Worm (Caenorhabditis elegans) whole organism, L1 larva: ENCODE results near the gene Y37A1B.4.

Source experiments
- Y116A8C.19 ChIP-seq: sonication (generic microtip); optimal IDR thresholded peaks from 2 replicates; lab custom pipeline; 2016; ENCODE audit warnings: missing compliant biosample characterization, missing genetic modification characterization, borderline replicate concordance
- aha-1 ChIP-seq: fragments of 150-350 bp; optimal IDR thresholded peaks from 2 replicates; lab custom pipeline; 2014; ENCODE audit warnings: missing biosample characterization, missing genetic modification characterization
- alr-1 ChIP-seq: fragments of 200-800 bp; sonication (Bioruptor generic); optimal IDR thresholded peaks from 2 replicates; lab custom pipeline; 2018; ENCODE audit warnings: borderline replicate concordance, mild to moderate bottlenecking, missing genetic modification characterization, missing compliant biosample characterization
- aly-2 ChIP-seq: fragments of 150-350 bp; optimal IDR thresholded peaks from 2 replicates; lab custom pipeline; 2014; ENCODE audit warnings: missing biosample characterization, missing genetic modification characterization
- ceh-63 ChIP-seq: fragments of 200-800 bp; sonication (Bioruptor generic); optimal IDR thresholded peaks from 2 replicates; lab custom pipeline; 2018; ENCODE audit warnings: mild to moderate bottlenecking, missing genetic modification characterization, missing compliant biosample characterization
- ceh-82 ChIP-seq, 3 experiments: fragments of 150-350 bp in 1 of 3; sonication (generic microtip) in 2 of 3; optimal IDR thresholded peaks; 2 replicates each; lab custom pipeline; 2014 to 2017; ENCODE audit warnings: missing biosample characterization in 3 of 3, missing genetic modification characterization in 3 of 3
- dsc-1 ChIP-seq: sonication (generic microtip); optimal IDR thresholded peaks from 2 replicates; lab custom pipeline; 2016; ENCODE audit warnings: mild to moderate bottlenecking, missing genetic modification characterization, missing compliant biosample characterization
- efl-1 ChIP-seq, 4 experiments: fragments of 150-350 bp; optimal IDR thresholded peaks in 3 of 4; peaks in 1 of 4; 1 replicate in 1 of 4; 2 replicates in 3 of 4; lab custom pipeline; 2014; ENCODE audit warnings: missing biosample characterization in 2 of 4, missing genetic modification characterization in 2 of 4, missing genetic modification reagents in 2 of 4
- efl-3 ChIP-seq: fragments of 200-800 bp; sonication (Bioruptor generic); optimal IDR thresholded peaks from 2 replicates; lab custom pipeline; 2018; ENCODE audit warnings: mild to moderate bottlenecking, missing genetic modification characterization, missing compliant biosample characterization
- egl-13 ChIP-seq: sonication (generic microtip); optimal IDR thresholded peaks from 2 replicates; lab custom pipeline; 2016; ENCODE audit warnings: missing genotype, missing genetic modification reagents, missing genetic modification characterization, missing compliant biosample characterization
- egl-27 ChIP-seq, 2 experiments: fragments of 150-350 bp in 1 of 2; sonication (generic microtip); optimal IDR thresholded peaks; 3 replicates each; lab custom pipeline; 2017 to 2018; ENCODE audit warnings: missing biosample characterization in 2 of 2, missing genetic modification characterization in 2 of 2, missing genetic modification reagents in 2 of 2
- elt-2 ChIP-seq: sonication (generic microtip); optimal IDR thresholded peaks from 2 replicates; lab custom pipeline; 2016; ENCODE audit warnings: missing genetic modification characterization, mild to moderate bottlenecking, inconsistent platforms, missing compliant biosample characterization, missing genetic modification reagents
- ets-5 ChIP-seq: fragments of 200-800 bp; sonication (Bioruptor generic); IDR thresholded peaks from 2 replicates; pipeline ENCODE4 v1.3.6; 2022; ENCODE audit warnings: missing genetic modification characterization, missing compliant biosample characterization
- fkh-4 ChIP-seq: sonication (generic microtip); optimal IDR thresholded peaks from 2 replicates; lab custom pipeline; 2016; ENCODE audit warnings: missing compliant biosample characterization, missing genetic modification characterization, borderline replicate concordance
- fkh-8 ChIP-seq: sonication (generic microtip); optimal IDR thresholded peaks from 2 replicates; lab custom pipeline; 2016; ENCODE audit warnings: mild to moderate bottlenecking, missing genetic modification characterization, missing compliant biosample characterization
- hlh-4 ChIP-seq: sonication (generic microtip); optimal IDR thresholded peaks from 2 replicates; lab custom pipeline; 2016; ENCODE audit warnings: mild to moderate bottlenecking, missing genetic modification characterization, missing compliant biosample characterization
- hpl-2 ChIP-seq: fragments of 150-350 bp; optimal IDR thresholded peaks from 2 replicates; lab custom pipeline; 2014; ENCODE audit warnings: missing biosample characterization, missing genetic modification reagents, missing genetic modification characterization
- irx-1 ChIP-seq: sonication (generic microtip); optimal IDR thresholded peaks from 2 replicates; lab custom pipeline; 2016; ENCODE audit warnings: missing genetic modification characterization, missing compliant biosample characterization
- isw-1 ChIP-seq: fragments of 200-800 bp; sonication (Bioruptor generic); IDR thresholded peaks from 2 replicates; pipeline ENCODE4 v1.3.6; 2022; ENCODE audit warnings: missing genetic modification characterization, missing compliant biosample characterization
- jun-1 ChIP-seq: fragments of 150-350 bp; optimal IDR thresholded peaks from 2 replicates; lab custom pipeline; 2014; ENCODE audit warnings: missing biosample characterization, missing genetic modification reagents, missing genetic modification characterization
- lin-13 ChIP-seq: fragments of 150-350 bp; optimal IDR thresholded peaks from 2 replicates; lab custom pipeline; 2014; ENCODE audit warnings: missing biosample characterization, missing genetic modification reagents, missing genetic modification characterization
- lin-35 ChIP-seq, 2 experiments: fragments of 150-350 bp; optimal IDR thresholded peaks; 2 replicates each; lab custom pipeline; 2014; ENCODE audit warnings: missing biosample characterization in 2 of 2, missing genetic modification characterization in 2 of 2, missing genetic modification reagents in 2 of 2
- mdl-1 ChIP-seq, 2 experiments: fragments of 150-350 bp; optimal IDR thresholded peaks; 2 replicates each; lab custom pipeline; 2014 to 2017; ENCODE audit warnings: missing biosample characterization in 2 of 2, missing genetic modification characterization in 2 of 2, inconsistent platforms in 1 of 2
- mef-2 ChIP-seq: fragments of 150-350 bp; optimal IDR thresholded peaks from 2 replicates; lab custom pipeline; 2014; ENCODE audit warnings: missing biosample characterization, missing genetic modification characterization
- mep-1 ChIP-seq: fragments of 150-350 bp; optimal IDR thresholded peaks from 2 replicates; lab custom pipeline; 2014; ENCODE audit warnings: missing biosample characterization, missing genetic modification characterization
- nhr-11 ChIP-seq: fragments of 150-350 bp; optimal IDR thresholded peaks from 2 replicates; lab custom pipeline; 2014; ENCODE audit warnings: missing biosample characterization, missing genetic modification characterization
- nhr-12 ChIP-seq: sonication (generic microtip); optimal IDR thresholded peaks from 2 replicates; lab custom pipeline; 2017; ENCODE audit warnings: missing biosample characterization, missing genetic modification characterization
- nhr-19 ChIP-seq: fragments of 200-800 bp; sonication (Bioruptor generic); conservative IDR thresholded peaks from 2 replicates; pipeline ENCODE4 v1.3.6; 2022; ENCODE audit warnings: missing genetic modification characterization, missing compliant biosample characterization
- nhr-237 ChIP-seq: fragments of 150-350 bp; optimal IDR thresholded peaks from 2 replicates; lab custom pipeline; 2014; ENCODE audit warnings: missing biosample characterization, missing genetic modification characterization
- nhr-28 ChIP-seq: fragments of 150-350 bp; optimal IDR thresholded peaks from 2 replicates; lab custom pipeline; 2014; ENCODE audit warnings: missing biosample characterization, missing genetic modification characterization
- nhr-71 ChIP-seq: sonication (generic microtip); optimal IDR thresholded peaks from 2 replicates; lab custom pipeline; 2016; ENCODE audit warnings: mild to moderate bottlenecking, missing genetic modification characterization, moderate library complexity, missing compliant biosample characterization
- nhr-84 ChIP-seq: sonication (generic microtip); optimal IDR thresholded peaks from 2 replicates; lab custom pipeline; 2017; ENCODE audit warnings: missing biosample characterization, missing genetic modification characterization
- pag-3 ChIP-seq: sonication (generic microtip); optimal IDR thresholded peaks from 2 replicates; lab custom pipeline; 2017; ENCODE audit warnings: missing genetic modification characterization, mild to moderate bottlenecking, missing compliant biosample characterization, antibody characterized with exemption, borderline replicate concordance; ENCODE audit not compliant: insufficient read depth
- pax-3 ChIP-seq: fragments of 200-800 bp; sonication (Bioruptor generic); optimal IDR thresholded peaks from 2 replicates; lab custom pipeline; 2018; ENCODE audit warnings: mild to moderate bottlenecking, missing genetic modification characterization, moderate library complexity, missing compliant biosample characterization
- snpc-4 ChIP-seq: fragments of 150-350 bp; optimal IDR thresholded peaks from 2 replicates; lab custom pipeline; 2014; ENCODE audit warnings: missing biosample characterization, missing genetic modification characterization
- snu-23 ChIP-seq: sonication (generic microtip); optimal IDR thresholded peaks from 2 replicates; lab custom pipeline; 2016; ENCODE audit warnings: missing genetic modification characterization, missing compliant biosample characterization
- sox-4 ChIP-seq: sonication (generic microtip); optimal IDR thresholded peaks from 2 replicates; lab custom pipeline; 2016; ENCODE audit warnings: missing genetic modification characterization, missing compliant biosample characterization
- sup-37 ChIP-seq: fragments of 200-800 bp; sonication (Bioruptor generic); optimal IDR thresholded peaks from 2 replicates; lab custom pipeline; 2018; ENCODE audit warnings: mild to moderate bottlenecking, missing genetic modification characterization, missing compliant biosample characterization
- tbx-2 ChIP-seq: sonication (generic microtip); optimal IDR thresholded peaks from 2 replicates; lab custom pipeline; 2016; ENCODE audit warnings: missing genetic modification characterization, missing compliant biosample characterization
- unc-98 ChIP-seq: fragments of 200-800 bp; sonication (Bioruptor generic); IDR thresholded peaks from 2 replicates; pipeline ENCODE4 v1.3.6; 2022; ENCODE audit warnings: missing genetic modification characterization, missing compliant biosample characterization
- zip-4 ChIP-seq: fragments of 200-800 bp; sonication (Bioruptor generic); optimal IDR thresholded peaks from 2 replicates; lab custom pipeline; 2018; ENCODE audit warnings: mild to moderate bottlenecking, missing genetic modification characterization, moderate library complexity, missing compliant biosample characterization
- ztf-4 ChIP-seq: fragments of 150-350 bp; optimal IDR thresholded peaks from 2 replicates; lab custom pipeline; 2014; ENCODE audit warnings: missing biosample characterization, missing genetic modification characterization

Y37A1B.4 gene

DNA sequence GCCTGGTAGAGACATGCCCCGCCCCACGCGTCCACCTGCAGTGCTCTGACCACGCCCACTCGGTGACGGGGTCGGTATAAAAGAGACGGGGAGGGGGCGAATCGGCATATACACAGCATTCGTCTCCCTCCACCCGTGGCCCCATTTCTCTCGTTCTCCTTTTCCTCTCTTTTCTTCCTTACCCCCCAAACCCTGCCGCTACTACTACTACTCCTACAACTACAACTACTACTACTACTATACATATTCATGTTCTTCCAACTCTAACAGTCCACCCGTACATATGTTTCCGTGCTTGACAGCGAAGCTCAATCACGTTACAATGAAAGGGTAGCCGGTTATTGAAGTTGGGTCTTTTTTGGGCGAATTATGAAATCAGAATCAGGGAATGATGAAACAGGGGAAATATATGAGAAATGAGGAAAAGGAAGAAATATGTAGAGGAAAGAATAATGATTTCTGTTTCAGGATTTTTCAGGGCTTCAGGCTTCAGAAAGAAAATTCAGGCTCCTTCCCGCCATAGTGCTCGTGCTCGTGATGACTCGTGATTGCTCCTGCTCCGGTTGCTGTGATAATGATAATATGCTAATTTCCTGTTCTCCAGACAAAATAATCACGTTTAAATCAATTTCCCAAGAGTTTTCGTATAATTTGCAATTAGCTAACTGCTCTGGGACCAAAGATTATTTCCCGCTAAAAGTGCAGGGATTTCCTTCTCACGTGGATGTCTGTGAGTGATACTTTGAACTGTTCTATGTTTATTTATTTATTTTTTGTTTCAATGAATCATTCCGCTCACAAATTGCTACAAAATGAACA lies 26.6 kb downstream of the Y37A1B.4 start (continued):
- TF ChIP-seq aha-1 (tag; lab: Kevin White, UChicago) (peak; percentile 38), isw-1 (GFP tag; lab: Robert Waterston, UW) (no peak; the same call in 1 of the 2 replicates), nhr-12 (tag; lab: Kevin White, UChicago) (peak; percentile 59), fkh-4 (tag; lab: Kevin White, UChicago) (no peak), sup-37 (GFP tag; lab: Kevin White, UChicago) (peak; percentile 64), egl-13 (tag; lab: Kevin White, UChicago) (peak; percentile 79), dsc-1 (peak; percentile 81), pag-3 (tag; lab: Kevin White, UChicago) (no peak), egl-27 (tag; optimal IDR thresholded peaks at IDR 0.05; lab: Kevin White, UChicago) (no peak), mep-1 (tag; lab: Kevin White, UChicago) (peak; percentile 89), tbx-2 (tag; lab: Kevin White, UChicago) (peak; percentile 75), pax-3 (tag; lab: Kevin White, UChicago) (peak; percentile 77), mef-2 (tag; lab: Kevin White, UChicago) (peak; percentile 81), snu-23 (GFP tag; lab: Kevin White, UChicago) (peak; percentile 88), hpl-2 (GFP tag; lab: Kevin White, UChicago) (peak; percentile 21), nhr-28 (tag; lab: Kevin White, UChicago) (no peak), unc-98 (GFP tag; lab: Robert Waterston, UW) (no peak), lin-35 (GFP tag; optimal IDR thresholded peaks at IDR 0.05; lab: Kevin White, UChicago) (peak; percentile 67 to 77), snpc-4 (tag; lab: Kevin White, UChicago) (peak; percentile 30), efl-1 (optimal IDR thresholded peaks at IDR 0.05; lab: Kevin White, UChicago) (peak; percentile 51 to 56), efl-1 (GFP tag; optimal IDR thresholded peaks at IDR 0.05 in 1 of 2; lab: Kevin White, UChicago) (peak; percentile 42 to 94), nhr-237 (tag; lab: Kevin White, UChicago) (no peak), nhr-71 (tag; lab: Kevin White, UChicago) (peak; percentile 70), ets-5 (no peak), hlh-4 (peak; percentile 11), ceh-63 (peak; percentile 94), efl-3 (peak; percentile 78), mdl-1 (tag; optimal IDR thresholded peaks at IDR 0.05; lab: Kevin White, UChicago) (peak in 1 of 2 experiments; percentile 79), nhr-84 (tag; lab: Kevin White, UChicago) (no peak), nhr-19 (GFP tag; lab: Robert Waterston, UW) (peak; percentile 61), jun-1 (peak; percentile 81), lin-13 (GFP tag; lab: Kevin White, UChicago) (peak; percentile 69), Y116A8C.19 (tag; lab: Kevin White, UChicago) (no peak), zip-4 (GFP tag; lab: Kevin White, UChicago) (peak; percentile 76), sox-4 (tag; lab: Kevin White, UChicago) (peak; percentile 56), fkh-8 (tag; lab: Kevin White, UChicago) (peak; percentile 83), elt-2 (peak; percentile 38), nhr-11 (tag; lab: Kevin White, UChicago) (no peak), alr-1 (tag; lab: Kevin White, UChicago) (no peak), ceh-82 (tag; optimal IDR thresholded peaks at IDR 0.05; lab: Kevin White, UChicago) (peak; percentile 42 to 92 (median 79)), irx-1 (tag; lab: Kevin White, UChicago) (peak; percentile 82), aly-2 (tag; lab: Kevin White, UChicago) (no peak), ztf-4 (tag; lab: Kevin White, UChicago) (peak; percentile 88)
